Fruit fly (Drosophila melanogaster): Measurements from ENCODE around the gene CG17751.

DNA sequence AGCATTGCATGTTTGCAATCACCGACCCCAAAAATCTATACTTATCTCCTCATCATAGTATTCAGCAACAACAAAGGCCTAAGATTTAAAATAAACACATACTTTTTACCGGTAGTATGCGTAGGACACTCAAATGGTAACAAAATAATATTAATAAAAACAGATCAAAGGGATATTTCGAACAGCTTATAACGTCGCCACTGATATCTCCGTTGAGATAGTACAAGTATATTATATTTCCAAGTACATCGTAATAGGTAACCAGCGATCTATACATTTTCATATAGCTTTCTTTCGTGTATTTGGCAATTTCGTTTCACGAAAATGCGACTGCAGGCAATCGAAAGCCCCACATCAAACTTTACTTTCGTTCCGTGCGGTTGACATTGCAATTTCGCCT, 4.1 kb upstream of the CG17751 start, which contains the start of gene CG7342:
- TF ChIP-seq CG8478 (optimal IDR thresholded peaks at IDR 0.05) = no peak
- no peak for TF ChIP-seq CTCF (optimal IDR thresholded peaks at IDR 0.05)
